Worm (Caenorhabditis elegans): ENCODE results near the gene zgpa-1.

DNA sequence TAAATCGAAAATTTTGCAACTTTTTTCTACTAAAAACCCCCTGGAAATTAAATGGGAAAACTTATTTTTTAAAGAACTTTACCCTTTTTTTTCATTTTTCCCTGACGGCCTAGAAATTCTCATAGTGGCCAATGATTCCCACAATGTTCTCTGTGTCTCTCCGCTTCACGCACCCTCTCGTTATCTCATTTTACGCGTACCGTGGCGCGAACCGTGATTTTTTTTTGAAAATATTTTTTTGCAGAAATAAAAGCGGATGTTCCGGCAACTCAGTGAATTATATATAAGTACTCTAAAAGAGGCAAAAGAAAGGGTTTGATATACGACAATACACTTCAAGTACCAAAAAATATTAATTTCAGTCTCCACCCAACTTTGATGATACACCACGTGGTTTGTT, 33.8 kb upstream of the zgpa-1 start, which contains the start of gene C06A6.2:
- TF ChIP-seq dao-5 (tag; optimal IDR thresholded peaks at IDR 0.05) (no peak), him-1 (tag; optimal IDR thresholded peaks at IDR 0.05) (no peak), W03F9.2 (tag; optimal IDR thresholded peaks at IDR 0.05) (no peak)

Data from whole organism, L4/young adult.